Worm (Caenorhabditis elegans) whole organism, young adult: ENCODE results near the gene F38A6.5.

Experiments
- F57C9.4 ChIP-seq: sonication (generic microtip); optimal IDR thresholded peaks from 2 replicates; lab custom pipeline; 2017; ENCODE audit warnings: mild to moderate bottlenecking, missing genetic modification characterization, missing compliant biosample characterization
- ama-1 ChIP-seq, 3 experiments: fragments of 150-350 bp in 1 of 3; sonication (generic microtip) in 2 of 3; optimal IDR thresholded peaks; 2 replicates each; lab custom pipeline; 2014 to 2018; ENCODE audit warnings: missing biosample characterization in 2 of 3, missing genetic modification characterization in 2 of 3, missing genetic modification reagents in 2 of 3
- bed-2 ChIP-seq: fragments of 200-800 bp; sonication (Bioruptor generic); IDR thresholded peaks from 2 replicates; pipeline ENCODE4 v1.3.6; 2022; ENCODE audit warnings: missing genetic modification reagents, missing genetic modification characterization, missing compliant biosample characterization
- ceh-79 ChIP-seq: sonication (generic microtip); optimal IDR thresholded peaks from 2 replicates; lab custom pipeline; 2017; ENCODE audit warnings: mild to moderate bottlenecking, missing genetic modification characterization, missing compliant biosample characterization
- dox-1 ChIP-seq: fragments of 200-800 bp; sonication (Bioruptor generic); IDR thresholded peaks from 2 replicates; pipeline ENCODE4 v1.3.6; 2022; ENCODE audit warnings: missing genetic modification reagents, missing genetic modification characterization, missing compliant biosample characterization
- dpl-1 ChIP-seq: fragments of 150-350 bp; optimal IDR thresholded peaks from 2 replicates; lab custom pipeline; 2014; ENCODE audit warnings: missing biosample characterization, missing genetic modification reagents, missing genetic modification characterization
- hmg-20 ChIP-seq: fragments of 200-800 bp; sonication (Bioruptor generic); IDR thresholded peaks from 2 replicates; pipeline ENCODE4 v1.3.6; 2022; ENCODE audit warnings: missing genetic modification reagents, missing genetic modification characterization, missing compliant biosample characterization
- madf-3 ChIP-seq: fragments of 200-800 bp; sonication (Bioruptor generic); IDR thresholded peaks from 2 replicates; pipeline ENCODE4 v1.3.6; 2022; ENCODE audit warnings: missing genetic modification reagents, missing genetic modification characterization, missing compliant biosample characterization
- pha-4 ChIP-seq: fragments of 150-350 bp; sonication (generic microtip); optimal IDR thresholded peaks from 2 replicates; lab custom pipeline; 2014; ENCODE audit warnings: missing biosample characterization, missing genetic modification reagents, missing genetic modification characterization
- snpc-4 ChIP-seq, 5 experiments: fragments of 150-350 bp in 1 of 5; sonication (generic microtip) in 4 of 5; optimal IDR thresholded peaks; 2 replicates each; lab custom pipeline; 2014 to 2018; ENCODE audit warnings: missing genetic modification characterization in 5 of 5, missing biosample characterization in 3 of 5, antibody characterized with exemption in 2 of 5, mild to moderate bottlenecking in 2 of 5, missing compliant biosample characterization in 2 of 5, missing genotype in 2 of 5, moderate library complexity in 2 of 5, missing genetic modification reagents in 1 of 5
- unc-62 ChIP-seq: fragments of 150-350 bp; optimal IDR thresholded peaks from 2 replicates; lab custom pipeline; 2014; ENCODE audit warnings: missing biosample characterization, missing genetic modification reagents, missing genetic modification characterization
- zfh-2 ChIP-seq: fragments of 200-800 bp; sonication (Bioruptor generic); conservative IDR thresholded peaks from 2 replicates; pipeline ENCODE4 v1.3.6; 2022; ENCODE audit warnings: missing genetic modification reagents, missing genetic modification characterization, missing compliant biosample characterization

DNA sequence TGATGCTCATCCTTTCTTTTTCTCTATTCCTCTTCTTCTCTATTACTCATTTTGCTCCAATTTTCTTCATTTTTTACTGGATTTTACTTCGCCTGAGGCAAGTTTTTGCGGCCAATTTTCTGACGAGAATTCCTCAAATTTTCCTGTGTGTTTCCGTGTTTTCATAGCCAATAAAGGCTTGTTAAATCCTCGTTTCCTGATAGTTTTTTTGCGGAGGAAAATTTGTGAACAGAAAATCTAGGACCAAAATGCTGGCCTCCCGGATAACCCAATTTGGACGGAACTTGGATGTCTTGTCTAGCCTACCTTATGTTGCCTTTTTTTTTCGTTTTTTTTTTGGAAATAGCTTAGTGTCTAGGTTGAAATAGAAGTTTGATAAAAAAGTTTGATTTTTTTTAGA, 40.1 kb upstream of the F38A6.5 start:
- TF ChIP-seq madf-3 (no peak), unc-62 (GFP tag; lab: Kevin White, UChicago) (no peak), zfh-2 (GFP tag; lab: Robert Waterston, UW) (no peak), ama-1 (optimal IDR thresholded peaks at IDR 0.05; lab: Kevin White, UChicago) (no peak), ama-1 (GFP tag; optimal IDR thresholded peaks at IDR 0.05; lab: Kevin White, UChicago) (no peak), snpc-4 (GFP tag; optimal IDR thresholded peaks at IDR 0.05; lab: Kevin White, UChicago) (no peak), snpc-4 (tag; optimal IDR thresholded peaks at IDR 0.05; lab: Kevin White, UChicago) (no peak), dox-1 (GFP tag; lab: Robert Waterston, UW) (no peak), hmg-20 (GFP tag; lab: Robert Waterston, UW) (no peak), bed-2 (GFP tag; lab: Robert Waterston, UW) (no peak), dpl-1 (no peak), F57C9.4 (tag; lab: Kevin White, UChicago) (no peak), pha-4 (no peak), ceh-79 (tag; lab: Kevin White, UChicago) (no peak)
